Fruit fly (Drosophila melanogaster) whole organism, embryonic: ENCODE results near the gene CG43137.

Experiments used
- B-H2 ChIP-seq: fragments of 200-800 bp; sonication (Bioruptor generic); optimal IDR thresholded peaks from 2 replicates; lab custom pipeline; 2018; ENCODE audit warnings: missing biosample characterization, mild to moderate bottlenecking, missing genetic modification characterization
- CG10274 ChIP-seq: fragments of 200-800 bp; sonication (Bioruptor generic); optimal IDR thresholded peaks from 3 replicates; lab custom pipeline; 2017; ENCODE audit warnings: missing biosample characterization, mild to moderate bottlenecking, missing genetic modification characterization
- CG10321 ChIP-seq: fragments of 200-800 bp; sonication (Bioruptor generic); IDR thresholded peaks from 2 replicates; pipeline ENCODE4 v1.3.6; 2022; ENCODE audit warnings: missing biosample characterization, missing genetic modification characterization
- CG12155 ChIP-seq: fragments of 200-800 bp; sonication (Bioruptor generic); optimal IDR thresholded peaks from 3 replicates; lab custom pipeline; 2016; ENCODE audit warnings: missing biosample characterization, missing genetic modification characterization
- CG12219 ChIP-seq: fragments of 200-800 bp; sonication (Bioruptor generic); optimal IDR thresholded peaks from 3 replicates; lab custom pipeline; 2018; ENCODE audit warnings: missing biosample characterization, mild to moderate bottlenecking, missing genetic modification characterization
- CG14014 ChIP-seq: fragments of 200-800 bp; sonication (Bioruptor generic); IDR thresholded peaks from 2 replicates; pipeline ENCODE4 v1.3.6; 2022; ENCODE audit warnings: missing biosample characterization, missing genetic modification characterization
- CG14710 ChIP-seq: fragments of 200-800 bp; sonication (Bioruptor generic); optimal IDR thresholded peaks from 3 replicates; lab custom pipeline; 2019; ENCODE audit warnings: missing biosample characterization, mild to moderate bottlenecking, missing genetic modification characterization, moderate library complexity
- CG15514 ChIP-seq: fragments of 200-800 bp; sonication (Bioruptor generic); optimal IDR thresholded peaks from 3 replicates; lab custom pipeline; 2017; ENCODE audit warnings: missing biosample characterization, missing genetic modification characterization, mild to moderate bottlenecking, moderate library complexity, missing genetic modification reagents
- CG16863 ChIP-seq: fragments of 200-800 bp; sonication (Bioruptor generic); optimal IDR thresholded peaks from 3 replicates; lab custom pipeline; 2016; ENCODE audit warnings: missing biosample characterization, missing genetic modification characterization
- CG17361 ChIP-seq: fragments of 200-800 bp; sonication (Bioruptor generic); IDR thresholded peaks from 3 replicates; pipeline ENCODE4 v1.3.6; 2022; ENCODE audit warnings: missing biosample characterization, missing genetic modification characterization
- CG2120 ChIP-seq: fragments of 200-800 bp; sonication (Bioruptor generic); optimal IDR thresholded peaks from 3 replicates; lab custom pipeline; 2016; ENCODE audit warnings: missing biosample characterization, missing genetic modification characterization
- CG2889 ChIP-seq: fragments of 200-800 bp; sonication (Bioruptor generic); IDR thresholded peaks from 3 replicates; pipeline ENCODE4 v1.3.6; 2022; ENCODE audit warnings: missing biosample characterization, missing genetic modification characterization
- CG31224 ChIP-seq: fragments of 200-800 bp; sonication (Bioruptor generic); IDR thresholded peaks from 2 replicates; pipeline ENCODE4 v1.3.6; 2022; ENCODE audit warnings: missing biosample characterization, missing genetic modification characterization
- CG34422 ChIP-seq: fragments of 200-800 bp; sonication (Bioruptor generic); IDR thresholded peaks from 3 replicates; pipeline ENCODE4 v1.3.6; 2022; ENCODE audit warnings: missing biosample characterization, missing genetic modification characterization
- CG3847 ChIP-seq: fragments of 200-800 bp; sonication (Bioruptor generic); IDR thresholded peaks from 2 replicates; pipeline ENCODE4 v1.3.6; 2022; ENCODE audit warnings: missing biosample characterization, missing genetic modification characterization
- CG4360 ChIP-seq: fragments of 200-800 bp; sonication (Bioruptor generic); IDR thresholded peaks from 2 replicates; pipeline ENCODE4 v1.3.6; 2022; ENCODE audit warnings: missing biosample characterization, missing genetic modification characterization
- CG43689 ChIP-seq: fragments of 200-800 bp; sonication (Bioruptor generic); IDR thresholded peaks from 2 replicates; pipeline ENCODE4 v1.3.6; 2022; ENCODE audit warnings: missing biosample characterization, missing genetic modification characterization
- CG4617 ChIP-seq: fragments of 200-800 bp; sonication (Bioruptor generic); optimal IDR thresholded peaks from 3 replicates; lab custom pipeline; 2016; ENCODE audit warnings: missing biosample characterization, missing genetic modification characterization, borderline replicate concordance
- CG4730 ChIP-seq: fragments of 200-800 bp; sonication (Bioruptor generic); IDR thresholded peaks from 2 replicates; pipeline ENCODE4 v1.3.6; 2022; ENCODE audit warnings: missing biosample characterization, missing genetic modification characterization
- CG7745 ChIP-seq: fragments of 200-800 bp; sonication (Bioruptor generic); optimal IDR thresholded peaks from 2 replicates; lab custom pipeline; 2018; ENCODE audit warnings: missing biosample characterization, mild to moderate bottlenecking, missing genetic modification characterization, moderate library complexity
- CG9727 ChIP-seq: fragments of 200-800 bp; sonication (Bioruptor generic); optimal IDR thresholded peaks from 3 replicates; lab custom pipeline; 2017; ENCODE audit warnings: missing biosample characterization, mild to moderate bottlenecking, missing genetic modification characterization
- Chrac-16 ChIP-seq: fragments of 200-800 bp; sonication (Bioruptor generic); optimal IDR thresholded peaks from 3 replicates; lab custom pipeline; 2016; ENCODE audit warnings: missing biosample characterization, missing genetic modification characterization
- Deaf1 ChIP-seq: fragments of 200-800 bp; optimal IDR thresholded peaks from 3 replicates; lab custom pipeline; 2019; ENCODE audit warnings: missing biosample characterization, mild to moderate bottlenecking, missing genetic modification characterization, moderate library complexity
- E2f1 ChIP-seq: fragments of 200-800 bp; sonication (Bioruptor generic); IDR thresholded peaks from 2 replicates; pipeline ENCODE4 v1.3.6; 2022; ENCODE audit warnings: missing biosample characterization, missing genetic modification characterization
- Gsc ChIP-seq: fragments of 200-800 bp; sonication (Bioruptor generic); IDR thresholded peaks from 2 replicates; pipeline ENCODE4 v1.3.6; 2022; ENCODE audit warnings: missing biosample characterization, missing genetic modification characterization
- Med ChIP-seq: fragments of 200-800 bp; sonication (Bioruptor generic); peaks from one replicate; lab custom pipeline; 2016; ENCODE audit warnings: missing biosample characterization, missing genetic modification characterization, mild to moderate bottlenecking, inconsistent platforms, moderate library complexity
- Mes4 ChIP-seq: fragments of 200-800 bp; sonication (Bioruptor generic); optimal IDR thresholded peaks from 2 replicates; lab custom pipeline; 2016; ENCODE audit warnings: missing biosample characterization, missing genetic modification characterization
- NK7.1 ChIP-seq: fragments of 200-800 bp; sonication (Bioruptor generic); optimal IDR thresholded peaks from 3 replicates; lab custom pipeline; 2016; ENCODE audit warnings: missing biosample characterization, missing genetic modification characterization
- Rfx ChIP-seq: fragments of 200-800 bp; sonication (Bioruptor generic); IDR thresholded peaks from 2 replicates; pipeline ENCODE4 v1.3.6; 2022; ENCODE audit warnings: missing biosample characterization, missing genetic modification characterization
- Sry-δ ChIP-seq: fragments of 200-800 bp; sonication (Bioruptor generic); optimal IDR thresholded peaks from 2 replicates; lab custom pipeline; 2016; ENCODE audit warnings: missing biosample characterization, missing genetic modification characterization
- Tbp ChIP-seq: fragments of >200 bp; optimal IDR thresholded peaks from 2 replicates; lab custom pipeline; 2018; ENCODE audit warnings: missing biosample characterization, missing genetic modification characterization
- Xbp1 ChIP-seq: fragments of 200-800 bp; sonication (Bioruptor generic); optimal IDR thresholded peaks from 3 replicates; lab custom pipeline; 2016; ENCODE audit warnings: missing biosample characterization, mild to moderate bottlenecking, missing genetic modification characterization
- aop ChIP-seq: fragments of 200-800 bp; sonication (Bioruptor generic); IDR thresholded peaks from 2 replicates; pipeline ENCODE4 v1.3.6; 2022; ENCODE audit warnings: missing biosample characterization, missing genetic modification characterization
- chm ChIP-seq: fragments of 200-800 bp; sonication (Bioruptor generic); IDR thresholded peaks from 2 replicates; pipeline ENCODE4 v1.3.6; 2022; ENCODE audit warnings: missing biosample characterization, missing genetic modification characterization
- ci ChIP-seq: fragments of 200-800 bp; sonication (Bioruptor generic); IDR thresholded peaks from 3 replicates; pipeline ENCODE4 v1.3.6; 2022; ENCODE audit warnings: missing biosample characterization, missing genetic modification characterization
- corto ChIP-seq: fragments of 200-800 bp; sonication (Bioruptor generic); optimal IDR thresholded peaks from 2 replicates; lab custom pipeline; 2016; ENCODE audit warnings: missing biosample characterization, mild to moderate bottlenecking, missing genetic modification characterization, moderate library complexity
- dpn ChIP-seq, 2 experiments: fragments of 200-800 bp; sonication (Bioruptor generic); optimal IDR thresholded peaks; 3 replicates each; lab custom pipeline; 2016; ENCODE audit warnings: missing biosample characterization in 2 of 2, missing genetic modification characterization in 2 of 2
- fu2 ChIP-seq: fragments of 200-800 bp; sonication (Bioruptor generic); optimal IDR thresholded peaks from 2 replicates; lab custom pipeline; 2016; ENCODE audit warnings: missing biosample characterization, missing genetic modification characterization
- gfzf ChIP-seq: fragments of 200-800 bp; sonication (Bioruptor generic); optimal IDR thresholded peaks from 2 replicates; lab custom pipeline; 2016; ENCODE audit warnings: missing biosample characterization, mild to moderate bottlenecking, missing genetic modification characterization, moderate library complexity
- her ChIP-seq: fragments of 200-800 bp; sonication (Bioruptor generic); optimal IDR thresholded peaks from 2 replicates; lab custom pipeline; 2016; ENCODE audit warnings: missing biosample characterization, missing genetic modification characterization
- klu ChIP-seq: fragments of 200-800 bp; sonication (Bioruptor generic); IDR thresholded peaks from 2 replicates; pipeline ENCODE4 v1.3.6; 2022; ENCODE audit warnings: missing biosample characterization, missing genetic modification characterization
- knrl ChIP-seq: fragments of 200-800 bp; sonication (Bioruptor generic); IDR thresholded peaks from 3 replicates; pipeline ENCODE4 v1.3.6; 2022; ENCODE audit warnings: missing biosample characterization, missing genetic modification characterization; ENCODE audit not compliant: partially characterized antibody
- maf-S ChIP-seq: fragments of 200-800 bp; sonication (Bioruptor generic); optimal IDR thresholded peaks from 2 replicates; lab custom pipeline; 2016; ENCODE audit warnings: missing biosample characterization, missing genetic modification characterization
- nom ChIP-seq: fragments of 200-800 bp; sonication (Bioruptor generic); optimal IDR thresholded peaks from 2 replicates; lab custom pipeline; 2017; ENCODE audit warnings: missing biosample characterization, missing genetic modification characterization, mild to moderate bottlenecking, moderate library complexity, missing genetic modification reagents
- p53 ChIP-seq: fragments of 200-800 bp; sonication (Bioruptor generic); optimal IDR thresholded peaks from 2 replicates; lab custom pipeline; 2016; ENCODE audit warnings: missing biosample characterization, missing genetic modification characterization
- pb ChIP-seq: fragments of 200-800 bp; sonication (Bioruptor generic); optimal IDR thresholded peaks from 3 replicates; lab custom pipeline; 2016; ENCODE audit warnings: missing biosample characterization, missing genetic modification characterization
- sd ChIP-seq: fragments of 200-800 bp; sonication (Bioruptor generic); optimal IDR thresholded peaks from 3 replicates; lab custom pipeline; 2018; ENCODE audit warnings: missing biosample characterization, mild to moderate bottlenecking, missing genetic modification characterization, moderate library complexity
- slp2 ChIP-seq: fragments of 200-800 bp; sonication (Bioruptor generic); optimal IDR thresholded peaks from 2 replicates; lab custom pipeline; 2016; ENCODE audit warnings: missing biosample characterization, missing genetic modification characterization
- so ChIP-seq: fragments of 200-800 bp; sonication (Bioruptor generic); IDR thresholded peaks from 3 replicates; pipeline ENCODE4 v1.3.6; 2022; ENCODE audit warnings: missing biosample characterization, missing genetic modification characterization
- tap ChIP-seq: fragments of 200-800 bp; optimal IDR thresholded peaks from 3 replicates; lab custom pipeline; 2019; ENCODE audit warnings: missing biosample characterization, mild to moderate bottlenecking, missing genetic modification characterization, moderate library complexity
- toy ChIP-seq: fragments of 200-800 bp; sonication (Bioruptor generic); IDR thresholded peaks from 2 replicates; pipeline ENCODE4 v1.3.6; 2022; ENCODE audit warnings: missing biosample characterization, missing genetic modification characterization
- wek ChIP-seq: fragments of 200-800 bp; sonication (Bioruptor generic); optimal IDR thresholded peaks from 3 replicates; lab custom pipeline; 2018; ENCODE audit warnings: missing biosample characterization, mild to moderate bottlenecking, missing genetic modification characterization, moderate library complexity

Gene CG43137

dm6 chrX:5901628-5902213 lies 36.8 kb upstream of the CG43137 start (continued):
- TF ChIP-seq ci (GFP tag; lab: Robert Waterston, UW) (peak; percentile 70), gfzf (GFP tag; lab: Kevin White, UChicago) (no peak), CG17361 (no peak), pb (peak; percentile 31), dpn (GFP tag; optimal IDR thresholded peaks at IDR 0.05; lab: Kevin White, UChicago) (peak in 1 of 2 experiments; percentile 19), CG7745 (tag; lab: Kevin White, UChicago) (no peak), E2f1 (no peak), chm (GFP tag; lab: Robert Waterston, UW) (peak; percentile 64; the same call in 1 of the 2 replicates), Gsc (GFP tag; lab: Robert Waterston, UW) (no peak), Sry-δ (GFP tag; lab: Kevin White, UChicago) (no peak), toy (GFP tag; lab: Robert Waterston, UW) (no peak), fu2 (GFP tag; lab: Kevin White, UChicago) (no peak), CG14710 (tag; lab: Kevin White, UChicago) (no peak), CG10274 (GFP tag; lab: Kevin White, UChicago) (no peak), CG15514 (peak; percentile 39), CG4360 (GFP tag; lab: Robert Waterston, UW) (no peak), CG31224 (GFP tag; lab: Robert Waterston, UW) (no peak), Xbp1 (GFP tag; lab: Kevin White, UChicago) (peak; percentile 10), B-H2 (peak; percentile 34), CG12219 (GFP tag; lab: Kevin White, UChicago) (no peak), corto (GFP tag; lab: Kevin White, UChicago) (peak; percentile 4), NK7.1 (GFP tag; lab: Kevin White, UChicago) (no peak), wek (peak; percentile 36), CG4730 (GFP tag; lab: Robert Waterston, UW) (no peak), Med (peak; percentile 77), knrl (GFP tag; lab: Robert Waterston, UW) (0 out of 3 replicates have a peak, but pooled peaks have one; percentile 22), CG2120 (peak; percentile 12), CG4617 (GFP tag; lab: Kevin White, UChicago) (no peak), nom (peak; percentile 80), CG10321 (GFP tag; lab: Robert Waterston, UW) (peak; percentile 95), Mes4 (no peak), p53 (GFP tag; lab: Kevin White, UChicago) (no peak), sd (tag; lab: Kevin White, UChicago) (peak; percentile 74), CG16863 (GFP tag; lab: Kevin White, UChicago) (no peak), CG3847 (GFP tag; lab: Robert Waterston, UW) (peak; percentile 31), CG43689 (GFP tag; lab: Robert Waterston, UW) (no peak), her (GFP tag; lab: Kevin White, UChicago) (peak; percentile 58), maf-S (no peak), CG34422 (GFP tag; lab: Robert Waterston, UW) (peak; percentile 71; the same call in 2 of the 3 replicates), CG12155 (GFP tag; lab: Kevin White, UChicago) (peak; percentile 38), Deaf1 (tag; lab: Kevin White, UChicago) (peak; percentile 59), CG14014 (GFP tag; lab: Robert Waterston, UW) (no peak; the same call in 1 of the 2 replicates), so (GFP tag; lab: Robert Waterston, UW) (no peak), aop (GFP tag; lab: Robert Waterston, UW) (no peak), slp2 (GFP tag; lab: Kevin White, UChicago) (no peak), Chrac-16 (GFP tag; lab: Kevin White, UChicago) (no peak), klu (GFP tag; lab: Robert Waterston, UW) (no peak), Tbp (GFP tag; lab: Kevin White, UChicago) (no peak), CG2889 (GFP tag; lab: Robert Waterston, UW) (no peak), Rfx (GFP tag; lab: Robert Waterston, UW) (peak; percentile 44; the same call in 1 of the 2 replicates), tap (peak; percentile 11), CG9727 (GFP tag; lab: Kevin White, UChicago) (peak; percentile 36)
